Fruit fly (Drosophila melanogaster): Measurements from ENCODE around the gene CLIP-190.
A peak's percentile ranks its signal among the peaks of the same experiment; 100 is the strongest.

Gene CLIP-190

dm6 chr2L:17429788-17430587, 45.5 kb downstream of the CLIP-190 start (continued):
- TF ChIP-seq phol (tag; optimal IDR thresholded peaks at IDR 0.05) (peak; percentile 99), Rfx (GFP tag; IDR thresholded peaks at IDR 0.05) (peak; percentile 58; the same call in 1 of the 2 replicates), run (tag; optimal IDR thresholded peaks at IDR 0.05) (peak; percentile 75), CG9437 (GFP tag; optimal IDR thresholded peaks at IDR 0.05) (peak; percentile 96), CG9215 (GFP tag; IDR thresholded peaks at IDR 0.05) (peak; percentile 84), CG10267 (tag; optimal IDR thresholded peaks at IDR 0.05) (peak; percentile 94), tll (GFP tag; optimal IDR thresholded peaks at IDR 0.05) (no peak), CG12219 (GFP tag; optimal IDR thresholded peaks at IDR 0.05) (peak; percentile 89), CG11695 (GFP tag; IDR thresholded peaks at IDR 0.05) (peak; percentile 98), gcm2 (GFP tag; optimal IDR thresholded peaks at IDR 0.05) (no peak), nerfin-1 (tag; optimal IDR thresholded peaks at IDR 0.05) (peak; percentile 97), ato (GFP tag; IDR thresholded peaks at IDR 0.05; ENCODE audit: partially characterized antibody) (no peak), CG11456 (GFP tag; IDR thresholded peaks at IDR 0.05) (no peak), toy (GFP tag; IDR thresholded peaks at IDR 0.05) (peak; percentile 70), CG9609 (GFP tag; optimal IDR thresholded peaks at IDR 0.05) (peak; percentile 34), crc (GFP tag; optimal IDR thresholded peaks at IDR 0.05) (peak; percentile 9), CG11093 (GFP tag; IDR thresholded peaks at IDR 0.05) (peak; percentile 92), Atf-2 (GFP tag; optimal IDR thresholded peaks at IDR 0.05) (peak; percentile 53), Hey (tag; optimal IDR thresholded peaks at IDR 0.05) (peak; percentile 25), tap (tag; optimal IDR thresholded peaks at IDR 0.05) (peak; percentile 98), oc (tag; optimal IDR thresholded peaks at IDR 0.05) (peak; percentile 53), Vsx1 (GFP tag; optimal IDR thresholded peaks at IDR 0.05) (peak; percentile 93), sd (tag; optimal IDR thresholded peaks at IDR 0.05) (peak; percentile 52), sens (GFP tag) (peak; percentile 95), Bgb (GFP tag; IDR thresholded peaks at IDR 0.05; ENCODE audit: partially characterized antibody) (no peak; the same call in 1 of the 2 replicates), Tbp (GFP tag; optimal IDR thresholded peaks at IDR 0.05) (no peak), CG15696 (tag; optimal IDR thresholded peaks at IDR 0.05) (peak; percentile 74), CG16779 (GFP tag; IDR thresholded peaks at IDR 0.05) (no peak), Dip3 (GFP tag; optimal IDR thresholded peaks at IDR 0.05) (peak; percentile 72), sens-2 (GFP tag; IDR thresholded peaks at IDR 0.05) (0 out of 2 replicates have a peak, but pooled peaks have one; percentile 12), so (GFP tag; IDR thresholded peaks at IDR 0.05) (peak; percentile 96), CG17361 (GFP tag; IDR thresholded peaks at IDR 0.05) (peak; percentile 100), zfh2 (GFP tag; optimal IDR thresholded peaks at IDR 0.05) (peak; percentile 31), CG5953 (GFP tag; IDR thresholded peaks at IDR 0.05) (peak; percentile 83), Doc3 (GFP tag; IDR thresholded peaks at IDR 0.05; ENCODE audit: partially characterized antibody) (no peak), MTF-1 (GFP tag; optimal IDR thresholded peaks at IDR 0.05; ENCODE audit: borderline replicate concordance) (peak; percentile 78), cas (GFP tag; IDR thresholded peaks at IDR 0.05) (peak; percentile 57; the same call in 1 of the 2 replicates), MBD-R2 (GFP tag; IDR thresholded peaks at IDR 0.05) (peak; percentile 39; the same call in 1 of the 2 replicates), CG17359 (tag; optimal IDR thresholded peaks at IDR 0.05) (peak; percentile 98), Camta (GFP tag; optimal IDR thresholded peaks at IDR 0.05) (peak; percentile 49), Eip74EF (GFP tag; optimal IDR thresholded peaks at IDR 0.05) (peak in 1 of 2 experiments; percentile 67), ranshi (GFP tag; IDR thresholded peaks at IDR 0.05) (peak; percentile 92), Dref (GFP tag; IDR thresholded peaks at IDR 0.05) (no peak), CG17385 (GFP tag; optimal IDR thresholded peaks at IDR 0.05) (peak; percentile 94), row (GFP tag; IDR thresholded peaks at IDR 0.05) (peak; percentile 94), al (GFP tag; IDR thresholded peaks at IDR 0.05) (peak; percentile 65), CG13296 (GFP tag; optimal IDR thresholded peaks at IDR 0.05) (peak; percentile 97), CG1647 (GFP tag; optimal IDR thresholded peaks at IDR 0.05) (no peak), Sox102F (GFP tag; optimal IDR thresholded peaks at IDR 0.05) (peak; percentile 99)
